Worm (Caenorhabditis elegans): ENCODE results near the gene nhr-133.

Gene nhr-133

DNA sequence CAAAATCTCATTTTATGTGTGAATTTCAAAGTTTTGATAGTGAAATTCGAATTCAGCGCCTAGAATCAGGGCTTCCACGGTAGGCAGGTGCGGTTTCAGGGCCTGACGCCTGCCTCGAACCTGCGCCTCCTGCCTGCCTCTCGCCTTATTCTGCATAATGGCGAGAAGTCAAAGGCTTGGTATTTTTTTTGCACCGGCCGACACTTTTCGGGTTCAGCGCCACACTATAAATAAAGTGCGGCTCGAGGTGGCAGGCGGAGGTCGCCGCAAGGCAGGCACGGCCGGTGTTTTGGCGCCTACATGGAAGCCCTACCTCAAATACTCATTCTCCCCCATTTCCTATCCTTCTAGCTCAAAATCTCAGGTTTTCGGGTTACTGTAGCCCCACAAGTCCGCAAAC is 11.5 kb downstream of the nhr-133 start:
- TF ChIP-seq tbx-8 (GFP tag; optimal IDR thresholded peaks at IDR 0.05) (no peak), zip-8 (tag; optimal IDR thresholded peaks at IDR 0.05) (no peak)

DNA sequence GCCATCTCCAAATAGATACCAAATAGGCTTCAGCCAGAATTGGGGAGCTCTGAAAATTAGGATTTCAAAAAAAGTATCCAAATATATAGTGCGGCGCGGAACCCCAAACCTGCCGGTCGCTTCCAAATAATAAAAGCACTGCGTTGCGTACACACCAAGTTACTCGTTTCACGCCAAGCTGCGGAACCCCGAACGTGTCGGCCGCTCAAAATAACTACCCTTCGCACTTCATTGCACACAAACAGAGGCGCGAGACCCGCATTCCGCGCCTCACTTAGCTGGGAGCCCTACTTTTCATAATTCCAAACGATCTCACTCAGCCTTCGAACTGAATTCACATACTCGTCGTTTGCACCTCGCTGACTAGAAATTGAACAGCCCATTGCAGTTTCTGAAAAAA is 12.3 kb downstream of the nhr-133 start:
- no peak for TF ChIP-seq lin-32 (GFP tag; optimal IDR thresholded peaks at IDR 0.05)
- no peak for TF ChIP-seq cnd-1 (tag; optimal IDR thresholded peaks at IDR 0.05)
- no peak for TF ChIP-seq zip-8 (tag; optimal IDR thresholded peaks at IDR 0.05)

DNA sequence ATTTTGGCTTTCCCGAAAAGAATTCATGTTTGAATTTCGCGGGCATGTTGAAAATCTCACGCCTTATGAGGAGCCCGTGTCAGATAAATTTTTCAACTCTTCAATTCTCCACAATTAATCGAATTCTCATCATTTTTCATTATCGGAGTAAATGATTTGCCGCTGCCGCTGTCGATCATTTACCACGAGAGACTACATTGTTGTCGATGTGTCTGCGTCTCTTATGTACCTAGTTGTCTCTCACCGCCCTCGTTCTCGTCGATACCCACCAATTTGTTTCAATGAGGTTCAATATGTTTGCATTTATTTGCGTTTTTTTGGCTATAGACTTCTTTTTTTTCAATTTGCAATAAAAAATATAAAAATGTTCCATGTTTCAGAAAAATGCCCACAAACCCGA is 19.8 kb downstream of the nhr-133 start, which contains the start of gene nhr-13:
Gene nhr-13 (plus strand): TSS at position 369 of the 400 bp plus-strand sequence.
- TF ChIP-seq lsy-2 (tag; optimal IDR thresholded peaks at IDR 0.05), result no peak
- no peak for TF ChIP-seq elt-3 (tag; optimal IDR thresholded peaks at IDR 0.05)
- TF ChIP-seq lin-13 (tag; optimal IDR thresholded peaks at IDR 0.05), result no peak
- no peak for TF ChIP-seq lin-32 (GFP tag; optimal IDR thresholded peaks at IDR 0.05)
- TF ChIP-seq blmp-1 (tag; optimal IDR thresholded peaks at IDR 0.05), result no peak
- TF ChIP-seq pha-4 (tag; optimal IDR thresholded peaks at IDR 0.05), result no peak
- TF ChIP-seq hlh-1 (tag; optimal IDR thresholded peaks at IDR 0.05), result no peak
- TF ChIP-seq tbx-8 (GFP tag; optimal IDR thresholded peaks at IDR 0.05), result no peak
- TF ChIP-seq mls-2 (tag; optimal IDR thresholded peaks at IDR 0.05), result no peak
- no peak for TF ChIP-seq bed-3 (GFP tag; optimal IDR thresholded peaks at IDR 0.05)

DNA sequence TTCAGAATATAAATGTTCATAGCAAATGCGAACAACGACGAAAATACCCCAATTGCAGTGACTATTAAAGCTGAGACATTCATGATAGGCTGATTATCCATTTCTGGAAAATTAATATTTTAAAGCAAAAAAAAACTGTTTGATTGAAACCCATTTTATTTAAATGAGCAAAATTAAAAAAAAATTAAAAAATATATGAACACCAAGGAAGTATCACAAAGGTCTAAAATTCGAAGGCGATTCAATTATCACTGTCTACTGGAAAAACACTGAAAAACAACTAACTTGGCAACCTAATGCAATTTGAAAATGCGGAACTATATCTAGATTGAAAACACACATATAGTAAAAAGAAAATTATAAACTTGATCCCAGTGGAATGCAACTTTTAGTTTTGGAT is 20.8 kb downstream of the nhr-133 start, which contains the start of gene srbc-42:
Gene srbc-42 (minus strand): TSS at position 101 of the 400 bp plus-strand sequence.
- TF ChIP-seq ceh-43 (GFP tag; optimal IDR thresholded peaks at IDR 0.05), result no peak
- TF ChIP-seq drap-1 (GFP tag; optimal IDR thresholded peaks at IDR 0.05), result no peak
- no peak for TF ChIP-seq lin-13 (tag; optimal IDR thresholded peaks at IDR 0.05)
- TF ChIP-seq hlh-1 (tag; optimal IDR thresholded peaks at IDR 0.05), result no peak
- no peak for TF ChIP-seq snpc-4 (tag; optimal IDR thresholded peaks at IDR 0.05)

DNA sequence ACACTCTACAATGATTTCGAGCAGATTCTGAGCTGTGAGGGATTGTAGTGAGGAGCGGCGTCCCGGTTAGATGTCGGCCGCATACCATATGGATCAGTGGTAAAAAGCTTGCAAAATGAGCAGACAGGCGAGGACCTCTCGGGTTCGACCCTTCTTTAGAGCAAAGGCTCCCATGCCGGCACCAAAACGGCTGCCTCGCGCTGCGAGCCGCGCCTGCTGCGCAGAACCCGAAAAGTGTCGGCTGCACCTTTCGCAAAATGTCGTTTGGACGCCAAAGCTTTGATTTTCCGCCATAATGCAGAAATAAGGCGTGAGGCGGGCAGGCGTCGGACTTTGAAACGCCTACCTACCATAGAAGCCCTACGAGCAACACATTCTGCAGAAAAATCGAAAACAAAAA is 21.5 kb downstream of the nhr-133 start:
- TF ChIP-seq flh-1 (GFP tag; optimal IDR thresholded peaks at IDR 0.05), result no peak
- no peak for TF ChIP-seq ham-2 (GFP tag; optimal IDR thresholded peaks at IDR 0.05)
- TF ChIP-seq mab-5 (tag; optimal IDR thresholded peaks at IDR 0.05), result no peak
- TF ChIP-seq ceh-43 (GFP tag; optimal IDR thresholded peaks at IDR 0.05), result no peak
- no peak for TF ChIP-seq elt-1 (tag; optimal IDR thresholded peaks at IDR 0.05; ENCODE audit: borderline replicate concordance, insufficient read depth)
- no peak for TF ChIP-seq zip-8 (tag; optimal IDR thresholded peaks at IDR 0.05)
- no peak for TF ChIP-seq nhr-76 (tag; optimal IDR thresholded peaks at IDR 0.05)
- no peak for TF ChIP-seq M03D4.4 (tag; optimal IDR thresholded peaks at IDR 0.05)

DNA sequence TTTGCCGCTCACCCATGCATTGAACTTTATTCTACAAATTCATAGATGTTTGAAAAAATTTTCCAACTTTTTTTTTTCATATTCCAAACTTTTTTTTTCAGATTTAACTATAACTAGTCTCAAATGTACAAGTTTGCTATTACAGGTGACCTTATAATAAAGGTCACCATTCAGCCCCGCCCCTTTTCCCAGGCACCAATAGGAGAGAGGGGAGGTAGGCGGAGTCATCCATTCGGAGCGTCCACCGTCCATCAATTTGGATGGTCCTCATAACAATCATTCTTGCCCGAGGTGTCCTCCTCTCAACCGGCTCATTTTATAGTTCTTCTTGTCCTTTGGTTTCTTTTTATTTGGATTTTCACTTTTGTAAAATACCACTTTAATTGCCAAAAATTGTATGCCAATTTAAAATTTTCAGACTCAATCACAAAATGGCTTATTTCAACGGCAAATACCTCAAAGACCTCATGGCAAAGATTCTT is 24.0 kb downstream of the nhr-133 start, which contains the start of gene Y5H2B.3:
Gene Y5H2B.3 (plus strand): TSS at position 432 of the 482 bp plus-strand sequence.
- TF ChIP-seq mls-2 (tag; optimal IDR thresholded peaks at IDR 0.05) (no peak), snpc-4 (tag; optimal IDR thresholded peaks at IDR 0.05) (no peak), sptf-1 (tag; optimal IDR thresholded peaks at IDR 0.05) (no peak), nhr-237 (tag; optimal IDR thresholded peaks at IDR 0.05) (no peak), unc-120 (tag; optimal IDR thresholded peaks at IDR 0.05; ENCODE audit: poor library complexity, severe bottlenecking) (no peak), elt-3 (tag; optimal IDR thresholded peaks at IDR 0.05) (no peak), mab-5 (tag; optimal IDR thresholded peaks at IDR 0.05) (no peak), pha-4 (tag; optimal IDR thresholded peaks at IDR 0.05) (no peak), ceh-83 (GFP tag; optimal IDR thresholded peaks at IDR 0.05) (no peak), nhr-76 (tag; optimal IDR thresholded peaks at IDR 0.05) (no peak), hlh-1 (tag; optimal IDR thresholded peaks at IDR 0.05) (no peak), ces-1 (GFP tag; optimal IDR thresholded peaks at IDR 0.05) (no peak), elt-1 (tag; optimal IDR thresholded peaks at IDR 0.05; ENCODE audit: borderline replicate concordance, insufficient read depth) (no peak), tbx-8 (GFP tag; optimal IDR thresholded peaks at IDR 0.05) (no peak), bed-3 (GFP tag; optimal IDR thresholded peaks at IDR 0.05) (no peak), nhr-12 (tag; optimal IDR thresholded peaks at IDR 0.05) (no peak), flh-1 (GFP tag; optimal IDR thresholded peaks at IDR 0.05) (no peak), unc-39 (tag; optimal IDR thresholded peaks at IDR 0.05) (no peak)

Measured in whole organism, mixed stage, embryonic.